Worm (Caenorhabditis elegans) whole organism, L1 larva: ENCODE measurements around the gene wago-4.

ENCODE experiments used
- C04F5.9 ChIP-seq: sonication (generic microtip); optimal IDR thresholded peaks from 2 replicates; lab custom pipeline; 2016; ENCODE audit warnings: missing genetic modification characterization, missing compliant biosample characterization
- Y116A8C.19 ChIP-seq: sonication (generic microtip); optimal IDR thresholded peaks from 2 replicates; lab custom pipeline; 2016; ENCODE audit warnings: missing compliant biosample characterization, missing genetic modification characterization, borderline replicate concordance
- aha-1 ChIP-seq: fragments of 150-350 bp; optimal IDR thresholded peaks from 2 replicates; lab custom pipeline; 2014; ENCODE audit warnings: missing biosample characterization, missing genetic modification characterization
- alr-1 ChIP-seq: fragments of 200-800 bp; sonication (Bioruptor generic); optimal IDR thresholded peaks from 2 replicates; lab custom pipeline; 2018; ENCODE audit warnings: borderline replicate concordance, mild to moderate bottlenecking, missing genetic modification characterization, missing compliant biosample characterization
- blmp-1 ChIP-seq: fragments of 150-350 bp; optimal IDR thresholded peaks from 2 replicates; lab custom pipeline; 2014; ENCODE audit warnings: missing biosample characterization, missing genetic modification characterization
- ceh-63 ChIP-seq: fragments of 200-800 bp; sonication (Bioruptor generic); optimal IDR thresholded peaks from 2 replicates; lab custom pipeline; 2018; ENCODE audit warnings: mild to moderate bottlenecking, missing genetic modification characterization, missing compliant biosample characterization
- ceh-82 ChIP-seq, 3 experiments: fragments of 150-350 bp in 1 of 3; sonication (generic microtip) in 2 of 3; optimal IDR thresholded peaks; 2 replicates each; lab custom pipeline; 2014 to 2017; ENCODE audit warnings: missing biosample characterization in 3 of 3, missing genetic modification characterization in 3 of 3
- ceh-88 ChIP-seq: fragments of 200-800 bp; sonication (Bioruptor generic); IDR thresholded peaks from 2 replicates; pipeline ENCODE4 v1.3.6; 2022; ENCODE audit warnings: missing genetic modification characterization, missing compliant biosample characterization
- ceh-90 ChIP-seq: sonication (generic microtip); optimal IDR thresholded peaks from 2 replicates; lab custom pipeline; 2016; ENCODE audit warnings: missing genetic modification characterization, missing compliant biosample characterization
- ces-1 ChIP-seq: fragments of 150-350 bp; optimal IDR thresholded peaks from 2 replicates; lab custom pipeline; 2014; ENCODE audit warnings: missing biosample characterization, missing genetic modification reagents, missing genetic modification characterization
- dpl-1 ChIP-seq, 3 experiments: fragments of 150-350 bp in 2 of 3; sonication (generic microtip) in 1 of 3; optimal IDR thresholded peaks; 2 replicates each; lab custom pipeline; 2014 to 2017; ENCODE audit warnings: missing biosample characterization in 3 of 3, missing genetic modification characterization in 3 of 3, missing genetic modification reagents in 3 of 3
- dsc-1 ChIP-seq: sonication (generic microtip); optimal IDR thresholded peaks from 2 replicates; lab custom pipeline; 2016; ENCODE audit warnings: mild to moderate bottlenecking, missing genetic modification characterization, missing compliant biosample characterization
- efl-1 ChIP-seq, 4 experiments: fragments of 150-350 bp; optimal IDR thresholded peaks in 3 of 4; peaks in 1 of 4; 1 replicate in 1 of 4; 2 replicates in 3 of 4; lab custom pipeline; 2014; ENCODE audit warnings: missing biosample characterization in 2 of 4, missing genetic modification characterization in 2 of 4, missing genetic modification reagents in 2 of 4
- egl-13 ChIP-seq: sonication (generic microtip); optimal IDR thresholded peaks from 2 replicates; lab custom pipeline; 2016; ENCODE audit warnings: missing genotype, missing genetic modification reagents, missing genetic modification characterization, missing compliant biosample characterization
- egl-27 ChIP-seq, 2 experiments: fragments of 150-350 bp in 1 of 2; sonication (generic microtip); optimal IDR thresholded peaks; 3 replicates each; lab custom pipeline; 2017 to 2018; ENCODE audit warnings: missing biosample characterization in 2 of 2, missing genetic modification characterization in 2 of 2, missing genetic modification reagents in 2 of 2
- elt-3 ChIP-seq, 6 experiments: fragments of 150-350 bp in 1 of 6; sonication (generic microtip); optimal IDR thresholded peaks; 2 replicates each; lab custom pipeline; 2017 to 2018; ENCODE audit warnings: missing biosample characterization in 6 of 6, missing genetic modification characterization in 6 of 6, inconsistent platforms in 1 of 6
- fkh-4 ChIP-seq: sonication (generic microtip); optimal IDR thresholded peaks from 2 replicates; lab custom pipeline; 2016; ENCODE audit warnings: missing compliant biosample characterization, missing genetic modification characterization, borderline replicate concordance
- fkh-8 ChIP-seq: sonication (generic microtip); optimal IDR thresholded peaks from 2 replicates; lab custom pipeline; 2016; ENCODE audit warnings: mild to moderate bottlenecking, missing genetic modification characterization, missing compliant biosample characterization
- fos-1 ChIP-seq: fragments of 150-350 bp; optimal IDR thresholded peaks from 2 replicates; lab custom pipeline; 2014; ENCODE audit warnings: missing biosample characterization, missing genetic modification characterization
- hlh-17 ChIP-seq: fragments of 200-800 bp; sonication (Bioruptor generic); optimal IDR thresholded peaks from 2 replicates; lab custom pipeline; 2018; ENCODE audit warnings: missing genetic modification characterization, mild to moderate bottlenecking, missing compliant biosample characterization, moderate library complexity, borderline replicate concordance
- hlh-4 ChIP-seq: sonication (generic microtip); optimal IDR thresholded peaks from 2 replicates; lab custom pipeline; 2016; ENCODE audit warnings: mild to moderate bottlenecking, missing genetic modification characterization, missing compliant biosample characterization
- irx-1 ChIP-seq: sonication (generic microtip); optimal IDR thresholded peaks from 2 replicates; lab custom pipeline; 2016; ENCODE audit warnings: missing genetic modification characterization, missing compliant biosample characterization
- isw-1 ChIP-seq: fragments of 200-800 bp; sonication (Bioruptor generic); IDR thresholded peaks from 2 replicates; pipeline ENCODE4 v1.3.6; 2022; ENCODE audit warnings: missing genetic modification characterization, missing compliant biosample characterization
- lin-13 ChIP-seq: fragments of 150-350 bp; optimal IDR thresholded peaks from 2 replicates; lab custom pipeline; 2014; ENCODE audit warnings: missing biosample characterization, missing genetic modification reagents, missing genetic modification characterization
- lin-14 ChIP-seq: fragments of 200-800 bp; sonication (Bioruptor generic); optimal IDR thresholded peaks from 2 replicates; lab custom pipeline; 2018; ENCODE audit warnings: mild to moderate bottlenecking, missing genetic modification characterization, moderate library complexity, missing compliant biosample characterization
- lin-15B ChIP-seq: fragments of 150-350 bp; sonication (generic microtip); optimal IDR thresholded peaks from 3 replicates; lab custom pipeline; 2014; ENCODE audit warnings: missing biosample characterization, missing genetic modification characterization
- lin-35 ChIP-seq, 2 experiments: fragments of 150-350 bp; optimal IDR thresholded peaks; 2 replicates each; lab custom pipeline; 2014; ENCODE audit warnings: missing biosample characterization in 2 of 2, missing genetic modification characterization in 2 of 2, missing genetic modification reagents in 2 of 2
- lin-39 ChIP-seq: fragments of 150-350 bp; optimal IDR thresholded peaks from 2 replicates; lab custom pipeline; 2014; ENCODE audit warnings: missing biosample characterization, missing genetic modification reagents, missing genetic modification characterization
- lir-3 ChIP-seq: sonication (generic microtip); optimal IDR thresholded peaks from 2 replicates; lab custom pipeline; 2016; ENCODE audit warnings: mild to moderate bottlenecking, missing genetic modification characterization, moderate library complexity, missing compliant biosample characterization; ENCODE audit not compliant: poor library complexity
- mef-2 ChIP-seq: fragments of 150-350 bp; optimal IDR thresholded peaks from 2 replicates; lab custom pipeline; 2014; ENCODE audit warnings: missing biosample characterization, missing genetic modification characterization
- mep-1 ChIP-seq: fragments of 150-350 bp; optimal IDR thresholded peaks from 2 replicates; lab custom pipeline; 2014; ENCODE audit warnings: missing biosample characterization, missing genetic modification characterization
- nhr-19 ChIP-seq: fragments of 200-800 bp; sonication (Bioruptor generic); conservative IDR thresholded peaks from 2 replicates; pipeline ENCODE4 v1.3.6; 2022; ENCODE audit warnings: missing genetic modification characterization, missing compliant biosample characterization
- nhr-237 ChIP-seq: fragments of 150-350 bp; optimal IDR thresholded peaks from 2 replicates; lab custom pipeline; 2014; ENCODE audit warnings: missing biosample characterization, missing genetic modification characterization
- nhr-28 ChIP-seq: fragments of 150-350 bp; optimal IDR thresholded peaks from 2 replicates; lab custom pipeline; 2014; ENCODE audit warnings: missing biosample characterization, missing genetic modification characterization
- nhr-47 ChIP-seq: sonication (generic microtip); optimal IDR thresholded peaks from 2 replicates; lab custom pipeline; 2016; ENCODE audit warnings: mild to moderate bottlenecking, missing genetic modification characterization, moderate library complexity, missing compliant biosample characterization
- nhr-71 ChIP-seq: sonication (generic microtip); optimal IDR thresholded peaks from 2 replicates; lab custom pipeline; 2016; ENCODE audit warnings: mild to moderate bottlenecking, missing genetic modification characterization, moderate library complexity, missing compliant biosample characterization
- nhr-77 ChIP-seq: fragments of 150-350 bp; optimal IDR thresholded peaks from 2 replicates; lab custom pipeline; 2014; ENCODE audit warnings: missing biosample characterization, missing genetic modification characterization
- pag-3 ChIP-seq: sonication (generic microtip); optimal IDR thresholded peaks from 2 replicates; lab custom pipeline; 2017; ENCODE audit warnings: missing genetic modification characterization, mild to moderate bottlenecking, missing compliant biosample characterization, antibody characterized with exemption, borderline replicate concordance; ENCODE audit not compliant: insufficient read depth
- pqm-1 ChIP-seq: sonication (generic microtip); optimal IDR thresholded peaks from 3 replicates; lab custom pipeline; 2017; ENCODE audit warnings: missing biosample characterization, missing genetic modification characterization
- rnt-1 ChIP-seq: sonication (generic microtip); optimal IDR thresholded peaks from 2 replicates; lab custom pipeline; 2016; ENCODE audit warnings: mild to moderate bottlenecking, missing genetic modification characterization, moderate library complexity, missing compliant biosample characterization
- skn-1 ChIP-seq: fragments of 150-350 bp; optimal IDR thresholded peaks from 2 replicates; lab custom pipeline; 2014; ENCODE audit warnings: missing biosample characterization, missing genetic modification characterization
- snu-23 ChIP-seq: sonication (generic microtip); optimal IDR thresholded peaks from 2 replicates; lab custom pipeline; 2016; ENCODE audit warnings: missing genetic modification characterization, missing compliant biosample characterization
- sptf-1 ChIP-seq: fragments of 150-350 bp; optimal IDR thresholded peaks from 2 replicates; lab custom pipeline; 2014; ENCODE audit warnings: missing biosample characterization, missing genetic modification characterization
- sup-37 ChIP-seq: fragments of 200-800 bp; sonication (Bioruptor generic); optimal IDR thresholded peaks from 2 replicates; lab custom pipeline; 2018; ENCODE audit warnings: mild to moderate bottlenecking, missing genetic modification characterization, missing compliant biosample characterization
- swsn-7 ChIP-seq: sonication (generic microtip); optimal IDR thresholded peaks from 2 replicates; lab custom pipeline; 2016; ENCODE audit warnings: missing genetic modification characterization, missing compliant biosample characterization
- tbx-2 ChIP-seq: sonication (generic microtip); optimal IDR thresholded peaks from 2 replicates; lab custom pipeline; 2016; ENCODE audit warnings: missing genetic modification characterization, missing compliant biosample characterization
- tlp-1 ChIP-seq: fragments of 150-350 bp; optimal IDR thresholded peaks from 2 replicates; lab custom pipeline; 2014; ENCODE audit warnings: missing biosample characterization, missing genetic modification characterization
- unc-62 ChIP-seq: fragments of 150-350 bp; optimal IDR thresholded peaks from 2 replicates; lab custom pipeline; 2014; ENCODE audit warnings: missing biosample characterization, missing genetic modification reagents, missing genetic modification characterization
- unc-98 ChIP-seq: fragments of 200-800 bp; sonication (Bioruptor generic); IDR thresholded peaks from 2 replicates; pipeline ENCODE4 v1.3.6; 2022; ENCODE audit warnings: missing genetic modification characterization, missing compliant biosample characterization
- xbp-1 ChIP-seq: sonication (generic microtip); optimal IDR thresholded peaks from 2 replicates; lab custom pipeline; 2016; ENCODE audit warnings: missing genetic modification characterization, missing compliant biosample characterization

Gene wago-4

ce11 chrII:12948158-12948557 is 28.8 kb downstream of the wago-4 start, which contains the start of gene F58G1.7:
Gene F58G1.7, minus strand, starts transcription at chrII:12948258.
- TF ChIP-seq lin-35 (GFP tag; optimal IDR thresholded peaks at IDR 0.05; lab: Kevin White, UChicago) (no peak), blmp-1 (tag; lab: Kevin White, UChicago) (peak; percentile 50)
- TF ChIP-seq, all 84 proteins: peak for 1

ce11 chrII:12953297-12953696 is 33.9 kb downstream of the wago-4 start:
- TF ChIP-seq ceh-88: no peak
- no peak for TF ChIP-seq lin-39 (tag; lab: Kevin White, UChicago)
- TF ChIP-seq nhr-47: peak; percentile 46
- no peak for TF ChIP-seq lin-14
- TF ChIP-seq mep-1: peak; percentile 47
- no peak for TF ChIP-seq C04F5.9
- no peak for TF ChIP-seq pqm-1
- TF ChIP-seq hlh-4 (tag; lab: Kevin White, UChicago): no peak
- TF ChIP-seq unc-62 (GFP tag; lab: Kevin White, UChicago): no peak
- TF ChIP-seq nhr-77 (tag; lab: Kevin White, UChicago): no peak
- peak; percentile 1 for TF ChIP-seq dsc-1 (tag; lab: Kevin White, UChicago)
- no peak for TF ChIP-seq tlp-1 (tag; lab: Kevin White, UChicago)
- peak; percentile 57 for TF ChIP-seq skn-1 (tag; lab: Kevin White, UChicago)
- TF ChIP-seq snu-23: peak; percentile 46
- no peak for TF ChIP-seq aha-1 (tag; lab: Kevin White, UChicago)
- TF ChIP-seq rnt-1 (tag; lab: Kevin White, UChicago): peak; percentile 81
- no peak for TF ChIP-seq Y116A8C.19
- no peak for TF ChIP-seq pag-3 (tag; lab: Kevin White, UChicago)
- no peak for TF ChIP-seq tbx-2 (tag; lab: Kevin White, UChicago)
- TF ChIP-seq irx-1: no peak
- no peak for TF ChIP-seq fos-1
- TF ChIP-seq lin-15B: no peak
- no peak for TF ChIP-seq nhr-28 (tag; lab: Kevin White, UChicago)
- TF ChIP-seq swsn-7 (tag; lab: Kevin White, UChicago): peak; percentile 33
- TF ChIP-seq egl-27 (tag; optimal IDR thresholded peaks at IDR 0.05; lab: Kevin White, UChicago): no peak
- no peak for TF ChIP-seq ces-1 (GFP tag; lab: Kevin White, UChicago)
- TF ChIP-seq lir-3: no peak
- TF ChIP-seq sup-37: no peak
- TF ChIP-seq unc-98 (GFP tag; lab: Robert Waterston, UW): no peak
- peak in 2 of 3 experiments; percentile 23 to 36 for TF ChIP-seq ceh-82 (tag; optimal IDR thresholded peaks at IDR 0.05; lab: Kevin White, UChicago)
- TF ChIP-seq ceh-63 (GFP tag; lab: Kevin White, UChicago): no peak
- TF ChIP-seq nhr-71: peak; percentile 60
- TF ChIP-seq nhr-19 (GFP tag; lab: Robert Waterston, UW): no peak
- TF ChIP-seq egl-13 (tag; lab: Kevin White, UChicago): no peak
- TF ChIP-seq sptf-1 (tag; lab: Kevin White, UChicago): no peak
- peak; percentile 80 for TF ChIP-seq xbp-1 (tag; lab: Kevin White, UChicago)
- peak; percentile 23 to 28 (median 27) for TF ChIP-seq dpl-1 (GFP tag; optimal IDR thresholded peaks at IDR 0.05; lab: Kevin White, UChicago)
- no peak for TF ChIP-seq lin-13 (GFP tag; lab: Kevin White, UChicago)
- no peak for TF ChIP-seq hlh-17 (GFP tag; lab: Kevin White, UChicago)
- TF ChIP-seq alr-1: no peak
- TF ChIP-seq nhr-237 (tag; lab: Kevin White, UChicago): no peak
- TF ChIP-seq isw-1: no peak
- no peak for TF ChIP-seq ceh-90 (tag; lab: Kevin White, UChicago)
- TF ChIP-seq efl-1 (optimal IDR thresholded peaks at IDR 0.05; lab: Kevin White, UChicago): peak; percentile 59 to 73
- peak in 1 of 2 experiments; percentile 41 for TF ChIP-seq efl-1 (GFP tag; optimal IDR thresholded peaks at IDR 0.05 in 1 of 2; lab: Kevin White, UChicago)
- no peak for TF ChIP-seq mef-2
- peak in 1 of 6 experiments; percentile 25 for TF ChIP-seq elt-3 (tag; optimal IDR thresholded peaks at IDR 0.05; lab: Kevin White, UChicago)
- TF ChIP-seq fkh-8 (tag; lab: Kevin White, UChicago): peak; percentile 41
- no peak for TF ChIP-seq fkh-4 (tag; lab: Kevin White, UChicago)
